Worm (Caenorhabditis elegans) whole organism, L4/young adult: ENCODE data around the gene srt-54.

Experiments
- W03F9.2 ChIP-seq: fragments of 150-350 bp; optimal IDR thresholded peaks from 2 replicates; lab custom pipeline; 2014; ENCODE audit warnings: missing biosample characterization, missing genetic modification characterization
- him-1 ChIP-seq: sonication (generic microtip); optimal IDR thresholded peaks from 2 replicates; lab custom pipeline; 2016; ENCODE audit warnings: missing genotype, missing genetic modification reagents, missing genetic modification characterization, missing compliant biosample characterization

- TF ChIP-seq him-1 (tag; lab: Kevin White, UChicago), result no peak
- no peak for TF ChIP-seq W03F9.2
Observed at ce11 chrII:156999-157499, 40.0 kb downstream of the srt-54 start.
